Worm (Caenorhabditis elegans) whole organism, L4 larva: Measurements from ENCODE around the gene Y58A7A.3.

Experiments used
- D1046.2 ChIP-seq: fragments of 200-800 bp; sonication (Bioruptor generic); IDR thresholded peaks from 2 replicates; pipeline ENCODE4 v1.3.6; 2022; ENCODE audit warnings: missing genetic modification characterization, missing compliant biosample characterization
- R02D3.7 ChIP-seq: fragments of 150-350 bp; sonication (generic microtip); optimal IDR thresholded peaks from 3 replicates; lab custom pipeline; 2014; ENCODE audit warnings: missing biosample characterization, missing genetic modification characterization
- T20F7.1 ChIP-seq: fragments of 200-800 bp; sonication (Bioruptor generic); optimal IDR thresholded peaks from 2 replicates; lab custom pipeline; 2018; ENCODE audit warnings: mild to moderate bottlenecking, missing genetic modification characterization, missing compliant biosample characterization
- T26A8.4 ChIP-seq: fragments of 200-800 bp; sonication (Bioruptor generic); IDR thresholded peaks from 2 replicates; pipeline ENCODE4 v1.3.6; 2022; ENCODE audit warnings: missing genetic modification characterization, missing compliant biosample characterization
- Y48G9A.11 ChIP-seq: fragments of 200-800 bp; sonication (Bioruptor generic); IDR thresholded peaks from 2 replicates; pipeline ENCODE4 v1.3.6; 2022; ENCODE audit warnings: missing genetic modification reagents, missing genetic modification characterization, missing compliant biosample characterization
- Y5F2A.4 ChIP-seq: fragments of 200-800 bp; sonication (Bioruptor generic); optimal IDR thresholded peaks from 2 replicates; lab custom pipeline; 2018; ENCODE audit warnings: mild to moderate bottlenecking, missing genetic modification characterization, missing compliant biosample characterization
- Y75B8A.6 ChIP-seq: fragments of 200-800 bp; sonication (Bioruptor generic); IDR thresholded peaks from 2 replicates; pipeline ENCODE4 v1.3.6; 2022; ENCODE audit warnings: missing genetic modification reagents, missing genetic modification characterization, missing compliant biosample characterization
- ZK337.2 ChIP-seq: fragments of 200-800 bp; sonication (Bioruptor generic); IDR thresholded peaks from 2 replicates; pipeline ENCODE4 v1.3.6; 2022; ENCODE audit warnings: missing genetic modification reagents, missing genetic modification characterization, missing compliant biosample characterization
- ZK546.5 ChIP-seq, 2 experiments: sonication (generic microtip); optimal IDR thresholded peaks; 2 replicates each; lab custom pipeline; 2017; ENCODE audit warnings: missing biosample characterization in 2 of 2, missing genetic modification characterization in 2 of 2
- ceh-32 ChIP-seq: sonication (generic microtip); optimal IDR thresholded peaks from 2 replicates; lab custom pipeline; 2016; ENCODE audit warnings: mild to moderate bottlenecking, missing genetic modification characterization, missing compliant biosample characterization; ENCODE audit not compliant: poor library complexity
- ceh-62 ChIP-seq: sonication (generic microtip); optimal IDR thresholded peaks from 2 replicates; lab custom pipeline; 2017; ENCODE audit warnings: missing biosample characterization, missing genetic modification characterization
- ces-1 ChIP-seq: fragments of 150-350 bp; sonication (generic microtip); optimal IDR thresholded peaks from 4 replicates; lab custom pipeline; 2014; ENCODE audit warnings: missing biosample characterization, missing genetic modification reagents, missing genetic modification characterization
- ctbp-1 ChIP-seq: fragments of 200-800 bp; sonication (Bioruptor generic); IDR thresholded peaks from 2 replicates; pipeline ENCODE4 v1.3.6; 2022; ENCODE audit warnings: missing genetic modification reagents, missing genetic modification characterization, missing compliant biosample characterization
- daf-12 ChIP-seq: fragments of 150-350 bp; optimal IDR thresholded peaks from 2 replicates; lab custom pipeline; 2014; ENCODE audit warnings: missing biosample characterization, missing genetic modification reagents, missing genetic modification characterization
- daf-19 ChIP-seq: fragments of 200-800 bp; sonication (Bioruptor generic); conservative IDR thresholded peaks from 2 replicates; pipeline ENCODE4 v1.3.6; 2022; ENCODE audit warnings: missing genetic modification characterization, missing compliant biosample characterization
- dmd-9 ChIP-seq: fragments of 200-800 bp; sonication (Bioruptor generic); IDR thresholded peaks from 2 replicates; pipeline ENCODE4 v1.3.6; 2022; ENCODE audit warnings: missing genetic modification reagents, missing genetic modification characterization, missing compliant biosample characterization
- dpl-1 ChIP-seq: fragments of 150-350 bp; optimal IDR thresholded peaks from 2 replicates; lab custom pipeline; 2014; ENCODE audit warnings: missing biosample characterization, missing genetic modification reagents, missing genetic modification characterization
- dve-1 ChIP-seq: sonication (generic microtip); optimal IDR thresholded peaks from 2 replicates; lab custom pipeline; 2017; ENCODE audit warnings: antibody characterized with exemption, mild to moderate bottlenecking, missing genetic modification characterization, missing compliant biosample characterization; ENCODE audit not compliant: insufficient read depth
- egl-43 ChIP-seq: fragments of 200-800 bp; sonication (Bioruptor generic); IDR thresholded peaks from 2 replicates; pipeline ENCODE4 v1.3.6; 2022; ENCODE audit warnings: missing genetic modification reagents, missing genetic modification characterization, missing compliant biosample characterization
- fkh-10 ChIP-seq: fragments of 150-350 bp; optimal IDR thresholded peaks from 2 replicates; lab custom pipeline; 2014; ENCODE audit warnings: missing biosample characterization, missing genetic modification reagents, missing genetic modification characterization
- fos-1 ChIP-seq: fragments of 150-350 bp; optimal IDR thresholded peaks from 2 replicates; lab custom pipeline; 2014; ENCODE audit warnings: missing biosample characterization, missing genetic modification characterization
- hlh-11 ChIP-seq: fragments of 200-800 bp; sonication (Bioruptor generic); optimal IDR thresholded peaks from 2 replicates; lab custom pipeline; 2018; ENCODE audit warnings: mild to moderate bottlenecking, missing genetic modification characterization, missing compliant biosample characterization
- lin-1 ChIP-seq: fragments of 200-800 bp; sonication (Bioruptor generic); IDR thresholded peaks from 2 replicates; pipeline ENCODE4 v1.3.6; 2022; ENCODE audit warnings: missing genetic modification reagents, missing genetic modification characterization, missing compliant biosample characterization
- lin-38 ChIP-seq: fragments of 200-800 bp; sonication (Bioruptor generic); IDR thresholded peaks from 2 replicates; pipeline ENCODE4 v1.3.6; 2022; ENCODE audit warnings: missing genetic modification reagents, missing genetic modification characterization, missing compliant biosample characterization
- lin-39 ChIP-seq: fragments of 150-350 bp; optimal IDR thresholded peaks from 2 replicates; lab custom pipeline; 2014; ENCODE audit warnings: missing biosample characterization, missing genetic modification reagents, missing genetic modification characterization
- lir-3 ChIP-seq: sonication (generic microtip); optimal IDR thresholded peaks from 2 replicates; lab custom pipeline; 2016; ENCODE audit warnings: mild to moderate bottlenecking, missing genetic modification characterization, missing compliant biosample characterization
- mdt-29 ChIP-seq: fragments of 200-800 bp; sonication (Bioruptor generic); IDR thresholded peaks from 2 replicates; pipeline ENCODE4 v1.3.6; 2022; ENCODE audit warnings: missing genetic modification reagents, missing genetic modification characterization, missing compliant biosample characterization
- mep-1 ChIP-seq: fragments of 150-350 bp; sonication (generic microtip); optimal IDR thresholded peaks from 3 replicates; lab custom pipeline; 2014; ENCODE audit warnings: missing biosample characterization, missing genetic modification characterization
- mes-2 ChIP-seq: sonication (generic microtip); optimal IDR thresholded peaks from 2 replicates; lab custom pipeline; 2016; ENCODE audit warnings: missing genotype, mild to moderate bottlenecking, missing genetic modification characterization, missing compliant biosample characterization; ENCODE audit not compliant: poor library complexity, severe bottlenecking
- mxl-2 ChIP-seq: fragments of 200-800 bp; sonication (Bioruptor generic); conservative IDR thresholded peaks from 2 replicates; pipeline ENCODE4 v1.3.6; 2022; ENCODE audit warnings: missing genetic modification reagents, missing genetic modification characterization, missing compliant biosample characterization
- mxl-3 ChIP-seq: fragments of 200-800 bp; sonication (Bioruptor generic); optimal IDR thresholded peaks from 2 replicates; lab custom pipeline; 2018; ENCODE audit warnings: mild to moderate bottlenecking, missing genetic modification characterization, missing compliant biosample characterization
- nhr-111 ChIP-seq: fragments of 200-800 bp; sonication (Bioruptor generic); optimal IDR thresholded peaks from 2 replicates; lab custom pipeline; 2018; ENCODE audit warnings: mild to moderate bottlenecking, missing genetic modification characterization, missing compliant biosample characterization
- nhr-25 ChIP-seq: sonication (generic microtip); optimal IDR thresholded peaks from 2 replicates; lab custom pipeline; 2017; ENCODE audit warnings: missing genetic modification characterization, mild to moderate bottlenecking, missing compliant biosample characterization, antibody characterized with exemption, moderate library complexity, borderline replicate concordance; ENCODE audit not compliant: insufficient read depth
- nhr-41 ChIP-seq: fragments of 200-800 bp; sonication (Bioruptor generic); IDR thresholded peaks from 2 replicates; pipeline ENCODE4 v1.3.6; 2022; ENCODE audit warnings: missing genetic modification reagents, missing genetic modification characterization, missing compliant biosample characterization
- nhr-42 ChIP-seq: fragments of 200-800 bp; sonication (Bioruptor generic); IDR thresholded peaks from 2 replicates; pipeline ENCODE4 v1.3.6; 2022; ENCODE audit warnings: missing genetic modification characterization, missing compliant biosample characterization
- nhr-48 ChIP-seq: sonication (generic microtip); optimal IDR thresholded peaks from 2 replicates; lab custom pipeline; 2016; ENCODE audit warnings: mild to moderate bottlenecking, missing genetic modification characterization, missing compliant biosample characterization
- pha-4 ChIP-seq, 2 experiments: fragments of 150-350 bp in 1 of 2; fragments of 200-800 bp in 1 of 2; sonication (Bioruptor generic) in 1 of 2; IDR thresholded peaks in 1 of 2; optimal IDR thresholded peaks in 1 of 2; 2 replicates each; pipeline versions ENCODE4 v1.3.6 to Lab custom; 2014 to 2022; ENCODE audit warnings: missing genetic modification characterization in 2 of 2, missing genetic modification reagents in 2 of 2, missing biosample characterization in 1 of 2, missing compliant biosample characterization in 1 of 2
- php-3 ChIP-seq: fragments of 200-800 bp; sonication (Bioruptor generic); IDR thresholded peaks from 2 replicates; pipeline ENCODE4 v1.3.6; 2022; ENCODE audit warnings: missing genetic modification reagents, missing genetic modification characterization, missing compliant biosample characterization
- pqm-1 ChIP-seq: sonication (generic microtip); optimal IDR thresholded peaks from 2 replicates; lab custom pipeline; 2017; ENCODE audit warnings: missing biosample characterization, missing genetic modification characterization
- saeg-2 ChIP-seq: fragments of 200-800 bp; sonication (Bioruptor generic); IDR thresholded peaks from 2 replicates; pipeline ENCODE4 v1.3.6; 2022; ENCODE audit warnings: missing genetic modification reagents, missing genetic modification characterization, missing compliant biosample characterization
- skn-1 ChIP-seq: fragments of 150-350 bp; optimal IDR thresholded peaks from 2 replicates; lab custom pipeline; 2014; ENCODE audit warnings: missing biosample characterization, missing genetic modification characterization
- snpc-1.2 ChIP-seq: fragments of 200-800 bp; sonication (Bioruptor generic); IDR thresholded peaks from 2 replicates; pipeline ENCODE4 v1.3.6; 2022; ENCODE audit warnings: missing genetic modification reagents, missing genetic modification characterization, missing compliant biosample characterization
- spr-1 ChIP-seq: sonication (generic microtip); optimal IDR thresholded peaks from 2 replicates; lab custom pipeline; 2016; ENCODE audit warnings: mild to moderate bottlenecking, missing genetic modification characterization, missing compliant biosample characterization
- spr-3 ChIP-seq: fragments of 200-800 bp; sonication (Bioruptor generic); optimal IDR thresholded peaks from 2 replicates; lab custom pipeline; 2018; ENCODE audit warnings: mild to moderate bottlenecking, missing genetic modification characterization, missing compliant biosample characterization
- tra-1 ChIP-seq: fragments of 200-800 bp; sonication (Bioruptor generic); IDR thresholded peaks from 2 replicates; pipeline ENCODE4 v1.3.6; 2022; ENCODE audit warnings: missing genetic modification reagents, missing genetic modification characterization, missing compliant biosample characterization
- unc-130 ChIP-seq: sonication (generic microtip); optimal IDR thresholded peaks from 2 replicates; lab custom pipeline; 2016; ENCODE audit warnings: missing genetic modification reagents, missing genetic modification characterization, missing compliant biosample characterization
- unc-62 ChIP-seq, 3 experiments: fragments of 150-350 bp in 1 of 3; sonication (generic microtip); optimal IDR thresholded peaks in 2 of 3; peaks in 1 of 3; 1 replicate in 1 of 3; 2 replicates in 2 of 3; lab custom pipeline; 2014 to 2017; ENCODE audit warnings: missing biosample characterization in 3 of 3, missing genetic modification characterization in 3 of 3, missing genetic modification reagents in 3 of 3, missing genotype in 1 of 3
- zag-1 ChIP-seq: fragments of 150-350 bp; optimal IDR thresholded peaks from 2 replicates; lab custom pipeline; 2014; ENCODE audit warnings: missing biosample characterization, missing genetic modification characterization

Y58A7A.3 gene

DNA sequence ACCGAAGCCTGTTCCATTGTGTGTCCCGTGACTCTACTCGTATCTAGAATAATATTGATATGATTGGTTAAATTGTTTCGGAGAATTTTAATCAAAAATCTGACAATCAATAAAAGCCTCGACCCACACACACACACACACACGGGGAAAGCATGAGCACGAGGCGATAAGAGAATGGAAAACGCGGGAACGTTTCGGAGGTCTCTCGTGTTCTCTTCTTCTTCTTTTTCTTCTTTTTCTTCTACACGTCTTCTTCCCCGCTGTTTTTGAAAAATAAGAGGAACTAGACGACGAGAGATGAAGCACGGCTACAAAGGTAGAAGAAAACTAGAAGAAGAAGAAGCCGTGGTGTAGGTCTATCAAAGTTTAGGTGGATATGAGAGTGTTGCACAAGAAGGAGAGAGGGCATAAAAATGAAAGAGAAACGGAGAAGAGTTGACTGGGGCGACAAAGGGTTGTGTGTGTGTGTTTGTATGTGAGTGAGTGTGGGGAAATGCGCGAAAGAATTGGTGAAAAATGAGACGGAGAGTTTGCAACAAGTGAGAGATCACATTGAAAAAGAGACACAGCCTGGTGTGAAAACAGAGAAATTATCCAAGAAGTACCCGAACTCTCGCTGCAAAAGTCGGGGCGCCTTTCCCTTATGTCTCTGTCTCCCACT is 15.8 kb downstream of the Y58A7A.3 start, which contains the start of gene mlk-1 (continued):
- peak; percentile 75 for TF ChIP-seq mep-1 (tag; lab: Kevin White, UChicago)
- peak; percentile 63 for TF ChIP-seq fkh-10
- TF ChIP-seq mxl-3 (GFP tag; lab: Kevin White, UChicago), result peak; percentile 41
- TF ChIP-seq dve-1 (tag; lab: Kevin White, UChicago), result peak; percentile 62
- no peak for TF ChIP-seq skn-1 (tag; lab: Kevin White, UChicago)
- no peak; the same call in 1 of the 2 replicates for TF ChIP-seq tra-1 (GFP tag; lab: Robert Waterston, UW)
- no peak for TF ChIP-seq lir-3 (tag; lab: Kevin White, UChicago)
- no peak for TF ChIP-seq nhr-41 (GFP tag; lab: Robert Waterston, UW)
- TF ChIP-seq R02D3.7 (tag; lab: Kevin White, UChicago), result no peak
- no peak for TF ChIP-seq Y5F2A.4 (GFP tag; lab: Kevin White, UChicago)
- peak; percentile 60 for TF ChIP-seq nhr-25 (tag; lab: Kevin White, UChicago)
- TF ChIP-seq spr-3 (GFP tag; lab: Kevin White, UChicago), result no peak
- peak; percentile 43 for TF ChIP-seq nhr-48 (tag; lab: Kevin White, UChicago)
- peak; percentile 26 for TF ChIP-seq pqm-1 (tag; lab: Kevin White, UChicago)
- TF ChIP-seq hlh-11 (tag; lab: Kevin White, UChicago), result peak; percentile 77
- TF ChIP-seq lin-39, result no peak
- peak; percentile 34 for TF ChIP-seq mes-2 (tag; lab: Kevin White, UChicago)
- no peak for TF ChIP-seq pha-4 (GFP tag; IDR thresholded peaks at IDR 0.05; lab: Robert Waterston, UW)
- no peak for TF ChIP-seq pha-4 (tag; optimal IDR thresholded peaks at IDR 0.05; lab: Kevin White, UChicago)
- TF ChIP-seq lin-38 (GFP tag; lab: Robert Waterston, UW), result no peak
- TF ChIP-seq daf-12 (tag; lab: Kevin White, UChicago), result no peak
- no peak for TF ChIP-seq Y48G9A.11 (GFP tag; lab: Robert Waterston, UW)
- TF ChIP-seq Y75B8A.6, result no peak
- TF ChIP-seq fos-1 (tag; lab: Kevin White, UChicago), result no peak
- no peak for TF ChIP-seq ces-1 (GFP tag; lab: Kevin White, UChicago)
- no peak for TF ChIP-seq mxl-2
- TF ChIP-seq ctbp-1 (GFP tag; lab: Robert Waterston, UW), result peak; percentile 37; the same call in 1 of the 2 replicates
- TF ChIP-seq D1046.2 (GFP tag; lab: Robert Waterston, UW), result no peak
- no peak for TF ChIP-seq unc-130 (GFP tag; lab: Kevin White, UChicago)
- TF ChIP-seq zag-1 (tag; lab: Kevin White, UChicago), result no peak
- TF ChIP-seq unc-62 (GFP tag; optimal IDR thresholded peaks at IDR 0.05 in 1 of 2; lab: Kevin White, UChicago), result peak in 1 of 2 experiments; percentile 99
- TF ChIP-seq unc-62 (tag; optimal IDR thresholded peaks at IDR 0.05; lab: Kevin White, UChicago), result no peak
- TF ChIP-seq spr-1 (tag; lab: Kevin White, UChicago), result peak; percentile 12
- TF ChIP-seq T26A8.4 (GFP tag; lab: Robert Waterston, UW), result no peak
- peak; percentile 15 for TF ChIP-seq dpl-1 (GFP tag; lab: Kevin White, UChicago)
- TF ChIP-seq nhr-42 (GFP tag; lab: Robert Waterston, UW), result no peak
- no peak for TF ChIP-seq dmd-9 (GFP tag; lab: Robert Waterston, UW)
- no peak for TF ChIP-seq php-3
- no peak for TF ChIP-seq ZK546.5 (tag; optimal IDR thresholded peaks at IDR 0.05; lab: Kevin White, UChicago)
- TF ChIP-seq ceh-62, result no peak
- TF ChIP-seq snpc-1.2, result no peak
- peak; percentile 54; the same call in 1 of the 2 replicates for TF ChIP-seq mdt-29
- no peak for TF ChIP-seq nhr-111
- no peak for TF ChIP-seq egl-43 (GFP tag; lab: Robert Waterston, UW)
- 0 out of 2 replicates have a peak, but pooled peaks have one; percentile 18 for TF ChIP-seq lin-1 (GFP tag; lab: Robert Waterston, UW)
- TF ChIP-seq daf-19 (GFP tag; lab: Robert Waterston, UW), result no peak
- TF ChIP-seq ceh-32 (tag; lab: Kevin White, UChicago), result no peak
- TF ChIP-seq T20F7.1 (GFP tag; lab: Kevin White, UChicago), result no peak
- TF ChIP-seq ZK337.2 (GFP tag; lab: Robert Waterston, UW), result no peak
- no peak for TF ChIP-seq saeg-2 (GFP tag; lab: Robert Waterston, UW)
